Fruit fly (Drosophila melanogaster) Kc167 (cell line): ENCODE data around the gene CG31207.

Experiments
- Myc ChIP-seq: fragments of >200 bp; optimal IDR thresholded peaks from 2 replicates; lab custom pipeline; 2017; ENCODE audit warnings: missing external identifiers
- Sin3A ChIP-seq: fragments of >200 bp; optimal IDR thresholded peaks from 2 replicates; lab custom pipeline; 2018; ENCODE audit warnings: missing external identifiers
- h ChIP-seq: fragments of >200 bp; optimal IDR thresholded peaks from 3 replicates; lab custom pipeline; 2018; ENCODE audit warnings: missing external identifiers
- insv ChIP-seq: fragments of >200 bp; optimal IDR thresholded peaks from 3 replicates; lab custom pipeline; 2018; ENCODE audit warnings: missing external identifiers
- psq ChIP-seq: fragments of >200 bp; optimal IDR thresholded peaks from 2 replicates; lab custom pipeline; 2017; ENCODE audit warnings: missing external identifiers
- ttk ChIP-seq: sonication (Bioruptor generic); optimal IDR thresholded peaks from 2 replicates; lab custom pipeline; 2017; ENCODE audit warnings: missing external identifiers

The CG31207 gene

dm6 chr3R:21046927-21047326 lies at the start of gene CG31207:
CG31207 (minus strand) TSS chr3R:21047027.
- TF ChIP-seq Sin3A: no peak
- no peak for TF ChIP-seq psq
- no peak for TF ChIP-seq insv (lab: Kevin White, UChicago)
- TF ChIP-seq h: no peak
- no peak for TF ChIP-seq ttk (lab: Kevin White, UChicago)
- TF ChIP-seq Myc (lab: Kevin White, UChicago): no peak

- TF ChIP-seq ttk (lab: Kevin White, UChicago): no peak
- no peak for TF ChIP-seq insv (lab: Kevin White, UChicago)
- no peak for TF ChIP-seq h
- no peak for TF ChIP-seq Myc (lab: Kevin White, UChicago)
- no peak for TF ChIP-seq psq
- TF ChIP-seq Sin3A: no peak
These were observed 47.5 kb upstream of the CG31207 start for dm6 chr3R:21094292-21094691.

DNA sequence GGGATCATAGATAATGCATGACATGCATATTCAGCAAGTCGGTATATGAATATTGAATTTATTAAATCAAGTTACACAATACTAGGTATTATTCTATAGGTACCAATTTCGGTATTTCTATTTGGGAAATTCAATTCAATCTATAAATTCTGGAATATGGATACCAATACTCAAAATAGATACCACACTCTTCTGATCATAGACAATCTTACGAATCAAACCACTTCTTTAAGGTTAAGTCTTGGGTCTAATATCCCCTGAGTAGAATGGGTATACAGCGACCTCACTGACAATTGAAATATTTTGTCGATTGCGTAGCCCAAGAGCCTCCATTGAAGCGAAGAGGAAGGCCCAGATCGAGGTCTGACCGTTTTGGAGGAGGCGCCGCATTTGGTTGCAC lies 46.0 kb upstream of the CG31207 start:
- TF ChIP-seq psq: no peak
- no peak for TF ChIP-seq ttk (lab: Kevin White, UChicago)
- no peak for TF ChIP-seq Myc (lab: Kevin White, UChicago)
- TF ChIP-seq Sin3A: no peak
- TF ChIP-seq insv (lab: Kevin White, UChicago): no peak
- TF ChIP-seq h: no peak

dm6 chr3R:21092036-21092435 lies 45.2 kb upstream of the CG31207 start:
- TF ChIP-seq Sin3A: no peak
- TF ChIP-seq psq: no peak

dm6 chr3R:21091500-21091899 lies 44.7 kb upstream of the CG31207 start:
- TF ChIP-seq Myc (lab: Kevin White, UChicago) (no peak), Sin3A (no peak), ttk (lab: Kevin White, UChicago) (no peak), h (no peak), insv (lab: Kevin White, UChicago) (no peak), psq (no peak)

dm6 chr3R:21090230-21091021 lies 43.6 kb upstream of the CG31207 start:
- TF ChIP-seq Myc (lab: Kevin White, UChicago): no peak
- no peak for TF ChIP-seq insv (lab: Kevin White, UChicago)
- TF ChIP-seq ttk (lab: Kevin White, UChicago): no peak
- no peak for TF ChIP-seq Sin3A
- TF ChIP-seq h: no peak
- TF ChIP-seq psq: no peak

DNA sequence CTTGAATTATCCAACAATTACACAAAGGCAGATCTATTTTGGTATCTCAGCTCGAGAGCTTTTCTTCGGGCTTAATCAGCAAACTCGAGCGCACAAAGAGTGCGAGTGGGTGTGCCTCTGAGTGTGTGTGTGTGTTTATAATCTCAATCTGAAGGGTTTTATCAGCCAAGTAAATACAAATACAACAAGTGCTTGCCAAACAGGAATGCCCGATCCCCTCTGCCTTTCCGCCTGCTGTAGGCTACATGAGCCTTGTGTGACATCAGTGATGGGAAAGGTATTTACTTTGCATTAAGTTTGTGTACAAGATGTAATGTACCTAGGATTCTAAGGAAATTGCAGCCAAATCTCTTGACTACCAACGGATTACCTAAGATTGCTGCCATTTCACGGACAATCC lies 42.6 kb upstream of the CG31207 start:
- no peak for TF ChIP-seq Sin3A
- no peak for TF ChIP-seq psq
- no peak for TF ChIP-seq h
- TF ChIP-seq Myc (lab: Kevin White, UChicago): no peak

- TF ChIP-seq Myc (lab: Kevin White, UChicago) (no peak), psq (no peak), h (no peak), ttk (lab: Kevin White, UChicago) (no peak), insv (lab: Kevin White, UChicago) (no peak), Sin3A (no peak)
These were observed 38.2 kb upstream of the CG31207 start for dm6 chr3R:21084979-21085378.

DNA sequence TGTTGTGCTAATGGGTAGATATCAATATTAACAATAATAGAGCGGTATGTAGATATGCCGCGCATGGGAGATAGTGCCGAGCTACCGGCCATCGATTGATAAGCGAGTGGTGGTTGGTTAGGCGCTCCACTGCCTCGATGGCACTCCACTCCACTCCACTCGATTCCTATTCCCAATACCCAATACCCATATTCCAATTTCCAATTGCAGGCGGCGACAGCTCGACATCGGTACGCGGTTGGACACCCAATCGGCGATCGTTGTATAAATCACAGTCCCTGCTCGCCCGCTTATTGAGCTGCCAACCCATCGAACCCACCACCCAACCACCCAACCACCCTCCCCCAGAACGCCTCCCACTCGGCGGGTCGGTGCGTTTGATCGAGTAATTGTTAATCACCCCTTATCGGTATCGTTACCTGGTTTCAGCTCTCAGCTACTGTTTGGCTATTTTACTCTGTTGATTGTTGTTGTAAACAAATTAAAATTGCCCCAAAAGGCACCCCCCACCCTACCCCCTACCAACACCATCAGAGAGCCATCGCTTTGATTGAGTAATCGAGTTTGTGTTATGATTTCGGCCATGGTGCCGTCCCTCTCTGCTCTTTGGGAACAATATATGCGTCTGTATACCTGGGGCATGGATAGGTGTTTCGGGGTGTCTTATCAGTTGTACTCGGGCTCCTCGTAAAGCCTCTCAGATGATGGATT lies 34.2 kb upstream of the CG31207 start, which contains the start of gene HHEX:
TSS of gene HHEX (minus strand) at position 51 of the 711 bp plus-strand sequence.
- TF ChIP-seq h: no peak
- TF ChIP-seq ttk (lab: Kevin White, UChicago): no peak
- TF ChIP-seq psq: no peak
- no peak for TF ChIP-seq Myc (lab: Kevin White, UChicago)
- TF ChIP-seq insv (lab: Kevin White, UChicago): no peak
- no peak for TF ChIP-seq Sin3A

DNA sequence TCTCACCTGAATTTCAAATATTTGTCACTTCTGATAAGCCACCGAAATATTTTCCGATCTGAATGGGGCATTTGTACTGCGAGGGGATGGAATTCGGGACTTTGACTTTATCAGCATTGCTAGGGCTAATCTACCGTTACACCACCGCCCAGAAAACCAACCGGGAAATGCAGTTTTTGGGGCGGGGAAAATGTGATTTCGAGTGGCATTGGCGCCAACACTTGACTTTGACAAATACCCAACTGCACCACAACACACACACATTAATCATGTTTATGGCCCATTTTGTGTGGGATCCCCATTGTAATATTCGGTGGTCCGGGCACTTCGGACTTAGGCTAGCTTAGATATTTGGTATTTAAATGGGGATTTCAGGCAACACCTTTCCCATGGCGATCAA lies 32.1 kb upstream of the CG31207 start:
- TF ChIP-seq insv (lab: Kevin White, UChicago) (no peak), psq (no peak), ttk (lab: Kevin White, UChicago) (no peak), Myc (lab: Kevin White, UChicago) (no peak), Sin3A (no peak), h (no peak)

DNA sequence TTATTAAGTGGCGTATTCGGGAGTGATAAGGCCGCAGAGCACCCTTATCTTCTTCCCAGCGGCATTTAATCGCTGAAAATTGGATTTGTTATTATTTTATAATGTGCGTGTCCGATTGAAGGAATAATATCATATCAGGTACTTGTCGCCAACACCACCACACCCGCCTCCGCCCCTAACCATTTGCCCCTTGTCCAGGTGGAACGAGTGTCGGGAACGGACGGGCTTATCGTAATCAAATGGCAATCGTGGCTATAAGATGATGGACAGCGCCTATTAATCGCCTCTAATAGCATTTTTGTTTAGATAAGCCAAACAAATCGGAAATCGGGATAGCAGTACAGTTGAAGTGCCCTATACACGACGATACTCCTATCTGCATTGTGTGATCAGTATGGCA lies 31.4 kb upstream of the CG31207 start:
- no peak for TF ChIP-seq ttk (lab: Kevin White, UChicago)
- TF ChIP-seq psq: no peak
- no peak for TF ChIP-seq Myc (lab: Kevin White, UChicago)
- TF ChIP-seq Sin3A: no peak
- TF ChIP-seq insv (lab: Kevin White, UChicago): no peak
- no peak for TF ChIP-seq h

dm6 chr3R:21077577-21077976 lies 30.8 kb upstream of the CG31207 start:
- no peak for TF ChIP-seq h
- TF ChIP-seq insv (lab: Kevin White, UChicago): no peak
- TF ChIP-seq ttk (lab: Kevin White, UChicago): no peak
- TF ChIP-seq Myc (lab: Kevin White, UChicago): no peak
- TF ChIP-seq psq: no peak
- TF ChIP-seq Sin3A: no peak

DNA sequence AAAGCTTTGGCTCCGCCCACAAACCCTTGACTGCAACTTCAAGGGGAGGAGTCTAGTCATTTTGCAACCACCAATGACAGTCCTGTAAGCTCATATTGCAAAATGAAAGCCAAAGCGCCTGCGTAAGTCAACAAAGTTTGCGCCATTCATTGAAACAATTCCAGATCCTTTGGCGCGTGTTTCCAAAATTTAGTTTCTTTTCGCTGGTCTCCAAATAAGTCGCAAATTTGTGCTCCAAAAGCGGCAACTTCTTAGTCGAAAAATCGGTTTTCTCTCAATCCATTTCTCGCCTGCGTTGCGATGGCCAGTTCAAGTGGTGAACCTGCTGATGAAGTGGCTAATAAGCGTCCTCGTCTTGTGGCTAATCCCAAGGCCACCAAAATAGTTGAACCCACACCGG lies 26.9 kb upstream of the CG31207 start, which contains the start of gene dmrt93B:
TSS of gene dmrt93B (plus strand) at position 301 of the 400 bp plus-strand sequence.
- TF ChIP-seq Myc (lab: Kevin White, UChicago) (no peak), h (no peak), Sin3A (no peak), psq (no peak), ttk (lab: Kevin White, UChicago) (no peak), insv (lab: Kevin White, UChicago) (no peak)
